Worm (Caenorhabditis elegans) whole organism, L4/young adult: Measurements from ENCODE around the gene M110.10.

Experiments used
- W03F9.2 ChIP-seq: fragments of 150-350 bp; optimal IDR thresholded peaks from 2 replicates; lab custom pipeline; 2014; ENCODE audit warnings: missing biosample characterization, missing genetic modification characterization
- him-1 ChIP-seq: sonication (generic microtip); optimal IDR thresholded peaks from 2 replicates; lab custom pipeline; 2016; ENCODE audit warnings: missing genotype, missing genetic modification reagents, missing genetic modification characterization, missing compliant biosample characterization

DNA sequence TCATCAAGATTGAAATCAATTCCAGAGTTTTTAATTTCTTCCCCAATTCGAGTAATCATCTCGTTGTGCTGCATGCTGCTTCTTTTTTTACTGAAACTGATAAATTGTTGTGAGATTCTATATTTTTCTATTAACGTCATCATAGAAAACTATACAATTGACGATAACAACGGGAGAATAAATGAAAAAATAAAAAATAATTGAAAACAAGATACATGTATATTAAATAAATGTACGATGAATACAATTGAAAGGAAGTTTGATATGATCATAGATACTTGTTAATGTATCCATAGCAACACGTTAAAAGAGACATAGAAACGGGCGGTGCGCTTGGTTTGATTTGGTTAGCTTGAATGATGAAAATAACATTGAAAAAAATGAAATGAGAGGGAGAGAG lies 23.8 kb downstream of the M110.10 start, which contains the start of gene T05C12.8:
- TF ChIP-seq him-1 (tag; lab: Kevin White, UChicago) (no peak), W03F9.2 (tag; lab: Kevin White, UChicago) (no peak)
